Worm (Caenorhabditis elegans): ENCODE measurements around the gene W04E12.7.

DNA sequence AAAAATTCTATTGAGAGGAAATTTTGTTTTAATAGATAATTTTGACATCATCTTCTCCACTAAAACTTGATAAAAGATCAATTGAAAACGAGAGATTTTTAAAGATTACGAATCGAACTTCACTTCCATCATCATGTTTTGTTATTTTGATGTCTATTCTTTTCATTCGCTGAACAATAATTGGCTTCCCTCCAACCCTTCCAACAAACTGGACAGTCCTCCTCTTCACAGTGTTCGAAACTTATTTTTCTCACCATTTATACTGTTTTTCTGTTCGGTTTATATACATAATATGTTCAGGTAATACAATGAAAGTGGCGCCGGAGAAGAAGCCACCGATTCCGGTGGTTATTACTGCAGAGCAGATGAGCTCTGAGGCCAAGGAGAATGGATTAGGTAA lies 23.4 kb upstream of the W04E12.7 start, which contains the start of gene M162.5:
- TF ChIP-seq attf-5 (GFP tag; optimal IDR thresholded peaks at IDR 0.05) (no peak), Y95B8A.8 (GFP tag; IDR thresholded peaks at IDR 0.05) (no peak), pha-4 (tag; optimal IDR thresholded peaks at IDR 0.05) (no peak), sea-2 (GFP tag; IDR thresholded peaks at IDR 0.05) (no peak), F52B5.7 (tag; optimal IDR thresholded peaks at IDR 0.05) (no peak), zim-3 (tag; optimal IDR thresholded peaks at IDR 0.05) (no peak), efl-1 (GFP tag; optimal IDR thresholded peaks at IDR 0.05) (no peak), nfya-1 (tag; optimal IDR thresholded peaks at IDR 0.05; ENCODE audit: borderline replicate concordance, insufficient read depth) (no peak), cebp-2 (GFP tag; IDR thresholded peaks at IDR 0.05) (no peak), mel-28 (tag; optimal IDR thresholded peaks at IDR 0.05; ENCODE audit: borderline replicate concordance) (no peak), let-526 (GFP tag; IDR thresholded peaks at IDR 0.05) (no peak), snpc-1.3 (tag; optimal IDR thresholded peaks at IDR 0.05; ENCODE audit: insufficient read depth) (no peak), ztf-22 (GFP tag; optimal IDR thresholded peaks at IDR 0.05) (no peak), hlh-12 (tag; optimal IDR thresholded peaks at IDR 0.05) (no peak)
